Worm (Caenorhabditis elegans) whole organism, L3 larva: Measurements from ENCODE around the gene F22H10.2.

Source experiments
- ZK546.5 ChIP-seq: sonication (generic microtip); optimal IDR thresholded peaks from 2 replicates; lab custom pipeline; 2017; ENCODE audit warnings: missing biosample characterization, missing genetic modification characterization
- elt-2 ChIP-seq: sonication (generic microtip); optimal IDR thresholded peaks from 2 replicates; lab custom pipeline; 2016; ENCODE audit warnings: missing genetic modification reagents, mild to moderate bottlenecking, missing genetic modification characterization, missing compliant biosample characterization
- snpc-4 ChIP-seq: fragments of 150-350 bp; optimal IDR thresholded peaks from 2 replicates; lab custom pipeline; 2014; ENCODE audit warnings: missing biosample characterization, missing genetic modification characterization
- zag-1 ChIP-seq: fragments of 150-350 bp; optimal IDR thresholded peaks from 2 replicates; lab custom pipeline; 2014; ENCODE audit warnings: missing biosample characterization, missing genetic modification characterization

- no peak for TF ChIP-seq snpc-4 (tag; lab: Kevin White, UChicago)
- TF ChIP-seq zag-1, result no peak
- no peak for TF ChIP-seq ZK546.5 (tag; lab: Kevin White, UChicago)
- TF ChIP-seq elt-2, result no peak
Measured at ce11 chrX:16643246-16643645, 36.1 kb upstream of the F22H10.2 start.
